Fruit fly (Drosophila melanogaster) whole organism, prepupa: ENCODE data around the gene CG18095.
A peak's percentile ranks its signal among the peaks of the same experiment; 100 is the strongest.

Experiments used
- Blimp-1 ChIP-seq: fragments of 200-800 bp; sonication (Bioruptor generic); optimal IDR thresholded peaks from 3 replicates; lab custom pipeline; 2017; ENCODE audit warnings: missing biosample characterization, missing genetic modification characterization, mild to moderate bottlenecking, moderate library complexity, missing genetic modification reagents
- CG10669 ChIP-seq: fragments of 200-800 bp; sonication (Bioruptor generic); optimal IDR thresholded peaks from 3 replicates; lab custom pipeline; 2018; ENCODE audit warnings: missing biosample characterization, mild to moderate bottlenecking, missing genetic modification characterization, moderate library complexity
- CG11762 ChIP-seq: fragments of 200-800 bp; sonication (Bioruptor generic); optimal IDR thresholded peaks from 3 replicates; lab custom pipeline; 2016; ENCODE audit warnings: missing biosample characterization, missing genetic modification characterization; ENCODE audit not compliant: insufficient read depth
- CG11902 ChIP-seq: fragments of 200-800 bp; sonication (Bioruptor generic); optimal IDR thresholded peaks from 3 replicates; lab custom pipeline; 2016; ENCODE audit warnings: missing biosample characterization, missing genetic modification characterization
- CG15336 ChIP-seq: fragments of 200-800 bp; sonication (Bioruptor generic); IDR thresholded peaks from 2 replicates; pipeline ENCODE4 v1.3.6; 2022; ENCODE audit warnings: missing biosample characterization, missing genetic modification characterization
- CG1621 ChIP-seq: fragments of 200-800 bp; sonication (Bioruptor generic); optimal IDR thresholded peaks from 3 replicates; lab custom pipeline; 2018; ENCODE audit warnings: missing biosample characterization, mild to moderate bottlenecking, missing genetic modification characterization
- CG16779 ChIP-seq: fragments of 200-800 bp; sonication (Bioruptor generic); optimal IDR thresholded peaks from 3 replicates; lab custom pipeline; 2017; ENCODE audit warnings: missing biosample characterization, mild to moderate bottlenecking, missing genetic modification characterization
- CG3032 ChIP-seq: fragments of 200-800 bp; optimal IDR thresholded peaks from 2 replicates; lab custom pipeline; 2019; ENCODE audit warnings: missing biosample characterization, mild to moderate bottlenecking, missing genetic modification characterization, moderate library complexity
- CG31627 ChIP-seq: fragments of 200-800 bp; sonication (Bioruptor generic); optimal IDR thresholded peaks from 3 replicates; lab custom pipeline; 2016; ENCODE audit warnings: missing biosample characterization, missing genetic modification characterization
- CG32006 ChIP-seq: fragments of 200-800 bp; sonication (Bioruptor generic); optimal IDR thresholded peaks from 3 replicates; lab custom pipeline; 2017; ENCODE audit warnings: missing biosample characterization, mild to moderate bottlenecking, missing genetic modification characterization
- CG3919 ChIP-seq: fragments of 200-800 bp; sonication (Bioruptor generic); optimal IDR thresholded peaks from 3 replicates; lab custom pipeline; 2016; ENCODE audit warnings: missing biosample characterization, missing genetic modification characterization
- CG4318 ChIP-seq: fragments of 200-800 bp; sonication (Bioruptor generic); optimal IDR thresholded peaks from 3 replicates; lab custom pipeline; 2017; ENCODE audit warnings: missing biosample characterization, mild to moderate bottlenecking, missing genetic modification characterization
- CG6163 ChIP-seq: fragments of 200-800 bp; sonication (Bioruptor generic); IDR thresholded peaks from 3 replicates; pipeline ENCODE4 v1.3.6; 2022; ENCODE audit warnings: missing biosample characterization, missing genetic modification characterization
- CG6276 ChIP-seq: fragments of 200-800 bp; sonication (Bioruptor generic); optimal IDR thresholded peaks from 2 replicates; lab custom pipeline; 2017; ENCODE audit warnings: missing biosample characterization, mild to moderate bottlenecking, missing genetic modification characterization
- CG6792 ChIP-seq: fragments of 200-800 bp; sonication (Bioruptor generic); optimal IDR thresholded peaks from 3 replicates; lab custom pipeline; 2016; ENCODE audit warnings: missing biosample characterization, missing genetic modification characterization
- CG6808 ChIP-seq: fragments of 200-800 bp; sonication (Bioruptor generic); optimal IDR thresholded peaks from 3 replicates; lab custom pipeline; 2017; ENCODE audit warnings: missing biosample characterization, missing genetic modification characterization, mild to moderate bottlenecking, moderate library complexity, missing genetic modification reagents
- CG6854 ChIP-seq: fragments of 200-800 bp; sonication (Bioruptor generic); optimal IDR thresholded peaks from 2 replicates; lab custom pipeline; 2017; ENCODE audit warnings: missing biosample characterization, mild to moderate bottlenecking, missing genetic modification characterization
- CG7368 ChIP-seq: fragments of 200-800 bp; sonication (Bioruptor generic); optimal IDR thresholded peaks from 3 replicates; lab custom pipeline; 2016; ENCODE audit warnings: missing biosample characterization, missing genetic modification characterization
- CG8119 ChIP-seq: fragments of 200-800 bp; sonication (Bioruptor generic); IDR thresholded peaks from 3 replicates; pipeline ENCODE4 v1.3.6; 2022; ENCODE audit warnings: missing biosample characterization, missing genetic modification characterization
- CG8319 ChIP-seq: fragments of 200-800 bp; sonication (Bioruptor generic); optimal IDR thresholded peaks from 3 replicates; lab custom pipeline; 2016; ENCODE audit warnings: missing biosample characterization, missing genetic modification characterization
- CG8632 ChIP-seq: fragments of 200-800 bp; sonication (Bioruptor generic); optimal IDR thresholded peaks from 3 replicates; lab custom pipeline; 2016; ENCODE audit warnings: missing biosample characterization, missing genetic modification characterization
- CG9139 ChIP-seq: fragments of 200-800 bp; sonication (Bioruptor generic); optimal IDR thresholded peaks from 3 replicates; lab custom pipeline; 2017; ENCODE audit warnings: missing biosample characterization, mild to moderate bottlenecking, missing genetic modification characterization
- Eip78C ChIP-seq: fragments of 200-800 bp; sonication (Bioruptor generic); peaks from one replicate; lab custom pipeline; 2016; ENCODE audit warnings: missing biosample characterization, missing genetic modification characterization
- Eip93F ChIP-seq: fragments of 200-800 bp; sonication (Bioruptor generic); optimal IDR thresholded peaks from 2 replicates; lab custom pipeline; 2016; ENCODE audit warnings: missing biosample characterization, mild to moderate bottlenecking, missing genetic modification characterization
- Ets21C ChIP-seq: fragments of 200-800 bp; sonication (Bioruptor generic); optimal IDR thresholded peaks from 3 replicates; lab custom pipeline; 2016; ENCODE audit warnings: missing biosample characterization, missing genetic modification characterization
- Ets96B ChIP-seq: fragments of 200-800 bp; optimal IDR thresholded peaks from 2 replicates; lab custom pipeline; 2019; ENCODE audit warnings: missing biosample characterization, mild to moderate bottlenecking, missing genetic modification characterization, moderate library complexity
- Gug ChIP-seq: fragments of 200-800 bp; sonication (Bioruptor generic); IDR thresholded peaks from 2 replicates; pipeline ENCODE4 v1.3.6; 2022; ENCODE audit warnings: missing biosample characterization, missing genetic modification characterization
- Hr38 ChIP-seq: sonication (Bioruptor generic); optimal IDR thresholded peaks from 2 replicates; lab custom pipeline; 2016; ENCODE audit warnings: missing biosample characterization, missing genetic modification characterization
- Hr39 ChIP-seq: fragments of 200-800 bp; sonication (Bioruptor generic); optimal IDR thresholded peaks from 2 replicates; lab custom pipeline; 2016; ENCODE audit warnings: missing biosample characterization, missing genetic modification characterization
- Hr4 ChIP-seq: fragments of 200-800 bp; sonication (Bioruptor generic); optimal IDR thresholded peaks from 3 replicates; lab custom pipeline; 2016; ENCODE audit warnings: missing biosample characterization, missing genetic modification characterization
- Lpt ChIP-seq: fragments of 200-800 bp; sonication (Bioruptor generic); optimal IDR thresholded peaks from 3 replicates; lab custom pipeline; 2016; ENCODE audit warnings: missing biosample characterization, missing genetic modification characterization
- OdsH ChIP-seq: fragments of 200-800 bp; sonication (Bioruptor generic); optimal IDR thresholded peaks from 3 replicates; lab custom pipeline; 2016; ENCODE audit warnings: missing biosample characterization, missing genetic modification characterization
- Smox ChIP-seq: fragments of 200-800 bp; sonication (Bioruptor generic); optimal IDR thresholded peaks from 3 replicates; lab custom pipeline; 2016; ENCODE audit warnings: missing biosample characterization, missing genetic modification characterization
- Sox102F ChIP-seq: fragments of 200-800 bp; sonication (Bioruptor generic); optimal IDR thresholded peaks from 2 replicates; lab custom pipeline; 2016; ENCODE audit warnings: missing biosample characterization, mild to moderate bottlenecking, missing genetic modification characterization
- Sox14 ChIP-seq: fragments of 200-800 bp; sonication (Bioruptor generic); optimal IDR thresholded peaks from 3 replicates; lab custom pipeline; 2016; ENCODE audit warnings: missing biosample characterization, missing genetic modification characterization
- Sox15 ChIP-seq: fragments of 200-800 bp; sonication (Bioruptor generic); optimal IDR thresholded peaks from 3 replicates; lab custom pipeline; 2016; ENCODE audit warnings: missing biosample characterization, missing genetic modification characterization
- achi ChIP-seq: fragments of 200-800 bp; sonication (Bioruptor generic); optimal IDR thresholded peaks from 3 replicates; lab custom pipeline; 2016; ENCODE audit warnings: missing biosample characterization, missing genetic modification characterization
- cyc ChIP-seq: fragments of 200-800 bp; sonication (Bioruptor generic); optimal IDR thresholded peaks from 3 replicates; lab custom pipeline; 2016; ENCODE audit warnings: missing biosample characterization, missing genetic modification characterization
- dac ChIP-seq: fragments of 200-800 bp; sonication (Bioruptor generic); optimal IDR thresholded peaks from 2 replicates; lab custom pipeline; 2017; ENCODE audit warnings: missing biosample characterization, mild to moderate bottlenecking, missing genetic modification characterization
- dsx ChIP-seq: fragments of 200-800 bp; optimal IDR thresholded peaks from 3 replicates; lab custom pipeline; 2019; ENCODE audit warnings: missing biosample characterization, mild to moderate bottlenecking, missing genetic modification characterization, moderate library complexity; ENCODE audit not compliant: poor library complexity, severe bottlenecking
- eg ChIP-seq: fragments of 200-800 bp; sonication (Bioruptor generic); IDR thresholded peaks from 3 replicates; pipeline ENCODE4 v1.3.6; 2022; ENCODE audit warnings: missing biosample characterization, missing genetic modification characterization
- esn ChIP-seq: fragments of 200-800 bp; sonication (Bioruptor generic); optimal IDR thresholded peaks from 2 replicates; lab custom pipeline; 2016; ENCODE audit warnings: missing biosample characterization, mild to moderate bottlenecking, missing genetic modification characterization, moderate library complexity
- fd59A ChIP-seq: fragments of 200-800 bp; sonication (Bioruptor generic); optimal IDR thresholded peaks from 2 replicates; lab custom pipeline; 2017; ENCODE audit warnings: missing biosample characterization, mild to moderate bottlenecking, missing genetic modification characterization, missing genetic modification reagents
- fd85E ChIP-seq: fragments of 200-800 bp; sonication (Bioruptor generic); optimal IDR thresholded peaks from 3 replicates; lab custom pipeline; 2016; ENCODE audit warnings: missing biosample characterization, missing genetic modification characterization
- fkh ChIP-seq: fragments of 200-800 bp; sonication (Bioruptor generic); optimal IDR thresholded peaks from 3 replicates; lab custom pipeline; 2017; ENCODE audit warnings: missing biosample characterization, mild to moderate bottlenecking, missing genetic modification characterization, moderate library complexity
- lz ChIP-seq: fragments of 200-800 bp; sonication (Bioruptor generic); optimal IDR thresholded peaks from 3 replicates; lab custom pipeline; 2016; ENCODE audit warnings: missing biosample characterization, missing genetic modification characterization
- net ChIP-seq: fragments of 200-800 bp; sonication (Bioruptor generic); optimal IDR thresholded peaks from 3 replicates; lab custom pipeline; 2016; ENCODE audit warnings: missing biosample characterization, missing genetic modification characterization
- pdm3 ChIP-seq: fragments of 200-800 bp; sonication (Bioruptor generic); optimal IDR thresholded peaks from 3 replicates; lab custom pipeline; 2016; ENCODE audit warnings: missing biosample characterization, missing genetic modification characterization
- spab ChIP-seq: fragments of 200-800 bp; sonication (Bioruptor generic); optimal IDR thresholded peaks from 2 replicates; lab custom pipeline; 2017; ENCODE audit warnings: missing biosample characterization, mild to moderate bottlenecking, missing genetic modification characterization, missing genetic modification reagents
- ss ChIP-seq, 2 experiments: fragments of 200-800 bp; sonication (Bioruptor generic); optimal IDR thresholded peaks; 2 replicates in 1 of 2; 3 replicates in 1 of 2; lab custom pipeline; 2017 to 2018; ENCODE audit warnings: mild to moderate bottlenecking in 2 of 2, missing biosample characterization in 2 of 2, missing genetic modification characterization in 2 of 2, moderate library complexity in 1 of 2
- topi ChIP-seq: fragments of 200-800 bp; sonication (Bioruptor generic); optimal IDR thresholded peaks from 3 replicates; lab custom pipeline; 2016; ENCODE audit warnings: missing biosample characterization, missing genetic modification characterization
- vri ChIP-seq: fragments of 200-800 bp; sonication (Bioruptor generic); optimal IDR thresholded peaks from 3 replicates; lab custom pipeline; 2016; ENCODE audit warnings: missing biosample characterization, mild to moderate bottlenecking, missing genetic modification characterization

Gene CG18095

dm6 chr2L:14047170-14047632 lies 15.9 kb upstream of the CG18095 start, which contains the start of gene NimC4:
TSS of gene NimC4 (plus strand) at chr2L:14047582.
- TF ChIP-seq Sox102F (no peak), Smox (GFP tag; lab: Kevin White, UChicago) (no peak), Sox15 (GFP tag; lab: Kevin White, UChicago) (no peak), CG11902 (no peak), CG6792 (GFP tag; lab: Kevin White, UChicago) (peak; percentile 40), OdsH (GFP tag; lab: Kevin White, UChicago) (peak; percentile 51), CG31627 (no peak), CG3032 (tag; lab: Kevin White, UChicago) (no peak), cyc (GFP tag; lab: Kevin White, UChicago) (no peak), topi (GFP tag; lab: Kevin White, UChicago) (no peak), CG3919 (peak; percentile 58), fd85E (GFP tag; lab: Kevin White, UChicago) (no peak), lz (GFP tag; lab: Kevin White, UChicago) (no peak), Sox14 (GFP tag; lab: Kevin White, UChicago) (peak; percentile 41), esn (GFP tag; lab: Kevin White, UChicago) (no peak), CG6854 (GFP tag; lab: Kevin White, UChicago) (no peak), CG4318 (peak; percentile 43), Eip78C (GFP tag; lab: Kevin White, UChicago) (peak; percentile 82), CG1621 (tag; lab: Kevin White, UChicago) (peak; percentile 41), CG11762 (GFP tag; lab: Kevin White, UChicago) (peak; percentile 42), fd59A (GFP tag; lab: Kevin White, UChicago) (peak; percentile 27), Lpt (peak; percentile 53), CG8632 (GFP tag; lab: Kevin White, UChicago) (peak; percentile 17), net (GFP tag; lab: Kevin White, UChicago) (peak; percentile 58), CG6808 (peak; percentile 53), Ets21C (GFP tag; lab: Kevin White, UChicago) (no peak), spab (peak; percentile 33), CG15336 (GFP tag; lab: Robert Waterston, UW) (peak; percentile 76), CG7368 (GFP tag; lab: Kevin White, UChicago) (peak; percentile 0), achi (peak; percentile 37), CG6163 (GFP tag; lab: Robert Waterston, UW) (peak; percentile 72), CG32006 (GFP tag; lab: Kevin White, UChicago) (peak; percentile 81), Hr39 (GFP tag; lab: Kevin White, UChicago) (no peak), Gug (peak; percentile 78), Eip93F (GFP tag; lab: Kevin White, UChicago) (no peak), vri (GFP tag; lab: Kevin White, UChicago) (no peak), dsx (GFP tag; lab: Kevin White, UChicago) (peak; percentile 31), ss (GFP tag; optimal IDR thresholded peaks at IDR 0.05; lab: Kevin White, UChicago) (peak; percentile 10 to 55), pdm3 (GFP tag; lab: Kevin White, UChicago) (peak; percentile 51), CG6276 (peak; percentile 25), CG9139 (GFP tag; lab: Kevin White, UChicago) (peak; percentile 13), Hr4 (GFP tag; lab: Kevin White, UChicago) (peak; percentile 71), CG10669 (GFP tag; lab: Kevin White, UChicago) (peak; percentile 50), fkh (GFP tag; lab: Kevin White, UChicago) (no peak), Hr38 (GFP tag; lab: Kevin White, UChicago) (no peak), Blimp-1 (GFP tag; lab: Kevin White, UChicago) (no peak), dac (GFP tag; lab: Kevin White, UChicago) (peak; percentile 11), eg (peak; percentile 74; the same call in 2 of the 3 replicates), CG16779 (tag; lab: Kevin White, UChicago) (peak; percentile 47), CG8319 (GFP tag; lab: Kevin White, UChicago) (no peak), Ets96B (tag; lab: Kevin White, UChicago) (peak; percentile 57), CG8119 (GFP tag; lab: Robert Waterston, UW) (peak; percentile 73)
